Worm (Caenorhabditis elegans) whole organism, L1 larva: Measurements from ENCODE around the gene klp-19.

Experiments used
- F16B12.6 ChIP-seq: fragments of 150-350 bp; optimal IDR thresholded peaks from 2 replicates; lab custom pipeline; 2014; ENCODE audit warnings: missing biosample characterization, missing genetic modification characterization
- Y116A8C.19 ChIP-seq: sonication (generic microtip); optimal IDR thresholded peaks from 2 replicates; lab custom pipeline; 2016; ENCODE audit warnings: missing compliant biosample characterization, missing genetic modification characterization, borderline replicate concordance
- ceh-88 ChIP-seq: fragments of 200-800 bp; sonication (Bioruptor generic); IDR thresholded peaks from 2 replicates; pipeline ENCODE4 v1.3.6; 2022; ENCODE audit warnings: missing genetic modification characterization, missing compliant biosample characterization
- ceh-90 ChIP-seq: sonication (generic microtip); optimal IDR thresholded peaks from 2 replicates; lab custom pipeline; 2016; ENCODE audit warnings: missing genetic modification characterization, missing compliant biosample characterization
- dpl-1 ChIP-seq, 3 experiments: fragments of 150-350 bp in 2 of 3; sonication (generic microtip) in 1 of 3; optimal IDR thresholded peaks; 2 replicates each; lab custom pipeline; 2014 to 2017; ENCODE audit warnings: missing biosample characterization in 3 of 3, missing genetic modification characterization in 3 of 3, missing genetic modification reagents in 3 of 3
- efl-1 ChIP-seq, 4 experiments: fragments of 150-350 bp; optimal IDR thresholded peaks in 3 of 4; peaks in 1 of 4; 1 replicate in 1 of 4; 2 replicates in 3 of 4; lab custom pipeline; 2014; ENCODE audit warnings: missing biosample characterization in 2 of 4, missing genetic modification characterization in 2 of 4, missing genetic modification reagents in 2 of 4
- efl-3 ChIP-seq: fragments of 200-800 bp; sonication (Bioruptor generic); optimal IDR thresholded peaks from 2 replicates; lab custom pipeline; 2018; ENCODE audit warnings: mild to moderate bottlenecking, missing genetic modification characterization, missing compliant biosample characterization
- egl-13 ChIP-seq: sonication (generic microtip); optimal IDR thresholded peaks from 2 replicates; lab custom pipeline; 2016; ENCODE audit warnings: missing genotype, missing genetic modification reagents, missing genetic modification characterization, missing compliant biosample characterization
- elt-2 ChIP-seq: sonication (generic microtip); optimal IDR thresholded peaks from 2 replicates; lab custom pipeline; 2016; ENCODE audit warnings: missing genetic modification characterization, mild to moderate bottlenecking, inconsistent platforms, missing compliant biosample characterization, missing genetic modification reagents
- fkh-8 ChIP-seq: sonication (generic microtip); optimal IDR thresholded peaks from 2 replicates; lab custom pipeline; 2016; ENCODE audit warnings: mild to moderate bottlenecking, missing genetic modification characterization, missing compliant biosample characterization
- grh-1 ChIP-seq: fragments of 200-800 bp; sonication (Bioruptor generic); IDR thresholded peaks from 2 replicates; pipeline ENCODE4 v1.3.6; 2022; ENCODE audit warnings: missing genetic modification reagents, missing genetic modification characterization, missing compliant biosample characterization
- hlh-17 ChIP-seq: fragments of 200-800 bp; sonication (Bioruptor generic); optimal IDR thresholded peaks from 2 replicates; lab custom pipeline; 2018; ENCODE audit warnings: missing genetic modification characterization, mild to moderate bottlenecking, missing compliant biosample characterization, moderate library complexity, borderline replicate concordance
- hpl-2 ChIP-seq: fragments of 150-350 bp; optimal IDR thresholded peaks from 2 replicates; lab custom pipeline; 2014; ENCODE audit warnings: missing biosample characterization, missing genetic modification reagents, missing genetic modification characterization
- jun-1 ChIP-seq: fragments of 150-350 bp; optimal IDR thresholded peaks from 2 replicates; lab custom pipeline; 2014; ENCODE audit warnings: missing biosample characterization, missing genetic modification reagents, missing genetic modification characterization
- lin-14 ChIP-seq: fragments of 200-800 bp; sonication (Bioruptor generic); optimal IDR thresholded peaks from 2 replicates; lab custom pipeline; 2018; ENCODE audit warnings: mild to moderate bottlenecking, missing genetic modification characterization, moderate library complexity, missing compliant biosample characterization
- lin-15B ChIP-seq: fragments of 150-350 bp; sonication (generic microtip); optimal IDR thresholded peaks from 3 replicates; lab custom pipeline; 2014; ENCODE audit warnings: missing biosample characterization, missing genetic modification characterization
- lin-35 ChIP-seq, 2 experiments: fragments of 150-350 bp; optimal IDR thresholded peaks; 2 replicates each; lab custom pipeline; 2014; ENCODE audit warnings: missing biosample characterization in 2 of 2, missing genetic modification characterization in 2 of 2, missing genetic modification reagents in 2 of 2
- mep-1 ChIP-seq: fragments of 150-350 bp; optimal IDR thresholded peaks from 2 replicates; lab custom pipeline; 2014; ENCODE audit warnings: missing biosample characterization, missing genetic modification characterization
- nhr-12 ChIP-seq: sonication (generic microtip); optimal IDR thresholded peaks from 2 replicates; lab custom pipeline; 2017; ENCODE audit warnings: missing biosample characterization, missing genetic modification characterization
- nhr-237 ChIP-seq: fragments of 150-350 bp; optimal IDR thresholded peaks from 2 replicates; lab custom pipeline; 2014; ENCODE audit warnings: missing biosample characterization, missing genetic modification characterization
- nhr-28 ChIP-seq: fragments of 150-350 bp; optimal IDR thresholded peaks from 2 replicates; lab custom pipeline; 2014; ENCODE audit warnings: missing biosample characterization, missing genetic modification characterization
- nhr-71 ChIP-seq: sonication (generic microtip); optimal IDR thresholded peaks from 2 replicates; lab custom pipeline; 2016; ENCODE audit warnings: mild to moderate bottlenecking, missing genetic modification characterization, moderate library complexity, missing compliant biosample characterization
- nhr-85 ChIP-seq: sonication (generic microtip); peaks from one replicate; lab custom pipeline; 2016; ENCODE audit warnings: missing genetic modification characterization, inconsistent platforms, missing compliant biosample characterization
- pax-3 ChIP-seq: fragments of 200-800 bp; sonication (Bioruptor generic); optimal IDR thresholded peaks from 2 replicates; lab custom pipeline; 2018; ENCODE audit warnings: mild to moderate bottlenecking, missing genetic modification characterization, moderate library complexity, missing compliant biosample characterization
- skn-1 ChIP-seq: fragments of 150-350 bp; optimal IDR thresholded peaks from 2 replicates; lab custom pipeline; 2014; ENCODE audit warnings: missing biosample characterization, missing genetic modification characterization
- snpc-4 ChIP-seq: fragments of 150-350 bp; optimal IDR thresholded peaks from 2 replicates; lab custom pipeline; 2014; ENCODE audit warnings: missing biosample characterization, missing genetic modification characterization
- snu-23 ChIP-seq: sonication (generic microtip); optimal IDR thresholded peaks from 2 replicates; lab custom pipeline; 2016; ENCODE audit warnings: missing genetic modification characterization, missing compliant biosample characterization
- sup-37 ChIP-seq: fragments of 200-800 bp; sonication (Bioruptor generic); optimal IDR thresholded peaks from 2 replicates; lab custom pipeline; 2018; ENCODE audit warnings: mild to moderate bottlenecking, missing genetic modification characterization, missing compliant biosample characterization
- tbx-2 ChIP-seq: sonication (generic microtip); optimal IDR thresholded peaks from 2 replicates; lab custom pipeline; 2016; ENCODE audit warnings: missing genetic modification characterization, missing compliant biosample characterization
- tlp-1 ChIP-seq: fragments of 150-350 bp; optimal IDR thresholded peaks from 2 replicates; lab custom pipeline; 2014; ENCODE audit warnings: missing biosample characterization, missing genetic modification characterization
- unc-62 ChIP-seq: fragments of 150-350 bp; optimal IDR thresholded peaks from 2 replicates; lab custom pipeline; 2014; ENCODE audit warnings: missing biosample characterization, missing genetic modification reagents, missing genetic modification characterization
- unc-86 ChIP-seq: sonication (generic microtip); optimal IDR thresholded peaks from 2 replicates; lab custom pipeline; 2016; ENCODE audit warnings: missing genetic modification characterization, missing compliant biosample characterization
- unc-98 ChIP-seq: fragments of 200-800 bp; sonication (Bioruptor generic); IDR thresholded peaks from 2 replicates; pipeline ENCODE4 v1.3.6; 2022; ENCODE audit warnings: missing genetic modification characterization, missing compliant biosample characterization
- xbp-1 ChIP-seq: sonication (generic microtip); optimal IDR thresholded peaks from 2 replicates; lab custom pipeline; 2016; ENCODE audit warnings: missing genetic modification characterization, missing compliant biosample characterization
- zag-1 ChIP-seq: fragments of 150-350 bp; optimal IDR thresholded peaks from 2 replicates; lab custom pipeline; 2014; ENCODE audit warnings: missing biosample characterization, missing genetic modification characterization

The klp-19 gene

ce11 chrIII:13322578-13322977 is 15.5 kb upstream of the klp-19 start, which contains the start of gene F53A2.11:
Gene F53A2.11 (minus strand): TSS chrIII:13322678.
- TF ChIP-seq dpl-1 (GFP tag; optimal IDR thresholded peaks at IDR 0.05; lab: Kevin White, UChicago), result no peak
- TF ChIP-seq skn-1 (tag; lab: Kevin White, UChicago), result no peak
- no peak for TF ChIP-seq jun-1
- no peak for TF ChIP-seq snpc-4 (tag; lab: Kevin White, UChicago)
- TF ChIP-seq sup-37 (GFP tag; lab: Kevin White, UChicago), result no peak
- TF ChIP-seq tbx-2, result no peak
- TF ChIP-seq efl-3 (GFP tag; lab: Kevin White, UChicago), result no peak
- no peak for TF ChIP-seq tlp-1 (tag; lab: Kevin White, UChicago)
- TF ChIP-seq xbp-1 (tag; lab: Kevin White, UChicago), result no peak
- TF ChIP-seq egl-13 (tag; lab: Kevin White, UChicago), result no peak
- TF ChIP-seq unc-98 (GFP tag; lab: Robert Waterston, UW), result no peak
- no peak for TF ChIP-seq F16B12.6
- no peak for TF ChIP-seq lin-15B
- no peak for TF ChIP-seq Y116A8C.19 (tag; lab: Kevin White, UChicago)
- no peak for TF ChIP-seq nhr-237 (tag; lab: Kevin White, UChicago)
- no peak for TF ChIP-seq elt-2
- TF ChIP-seq nhr-71 (tag; lab: Kevin White, UChicago), result no peak
- TF ChIP-seq grh-1 (GFP tag; lab: Robert Waterston, UW), result no peak

DNA sequence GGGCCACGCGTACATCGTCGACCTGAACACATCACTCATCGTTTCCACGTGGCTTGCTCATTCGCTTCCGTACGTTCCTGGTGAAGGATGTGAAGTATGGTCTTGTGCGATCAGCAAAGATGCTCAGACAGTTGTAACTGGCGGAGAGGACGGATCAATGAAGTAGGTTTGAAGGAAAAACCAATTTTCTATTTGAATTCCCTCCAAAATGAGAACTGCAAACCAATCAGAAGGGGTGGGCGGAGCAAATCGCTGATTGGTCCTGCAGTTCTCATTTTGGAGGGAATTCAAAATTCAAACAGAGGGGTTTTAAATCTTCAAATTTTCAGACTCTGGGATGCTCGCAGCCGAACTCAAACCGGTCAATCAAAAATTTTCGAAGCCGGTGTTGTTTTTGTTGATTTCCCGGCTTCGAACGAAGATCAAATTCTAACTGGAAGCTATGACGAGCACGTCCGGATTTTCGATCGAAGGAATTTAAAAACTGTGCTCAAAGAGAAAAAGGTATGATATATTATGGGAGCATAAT is 10.4 kb upstream of the klp-19 start:
- TF ChIP-seq nhr-12, result no peak
- TF ChIP-seq efl-1 (optimal IDR thresholded peaks at IDR 0.05; lab: Kevin White, UChicago), result no peak
- TF ChIP-seq efl-1 (GFP tag; optimal IDR thresholded peaks at IDR 0.05 in 1 of 2; lab: Kevin White, UChicago), result peak; percentile 37 to 58
- TF ChIP-seq, all 84 proteins: peak for 1

DNA sequence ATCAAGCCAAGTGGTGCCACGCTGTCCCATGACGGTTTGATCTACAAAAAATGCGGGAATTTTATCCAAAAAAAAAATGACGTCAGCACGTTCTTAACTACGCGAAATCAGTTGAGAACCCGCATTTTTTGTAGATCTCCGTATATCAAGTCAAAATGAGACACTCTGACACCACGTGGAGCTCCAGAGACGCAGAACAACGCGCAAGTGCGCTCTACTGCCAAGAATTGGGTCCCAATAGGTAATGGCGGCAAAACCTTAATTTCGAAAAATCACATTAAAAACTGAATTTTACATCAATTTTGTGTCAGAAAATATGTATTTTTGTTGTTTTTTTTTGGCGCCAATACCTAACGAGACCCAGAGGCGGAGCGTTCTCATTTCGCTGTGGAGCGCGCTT is 9.9 kb upstream of the klp-19 start:
- TF ChIP-seq nhr-237 (tag; lab: Kevin White, UChicago) (no peak), snu-23 (GFP tag; lab: Kevin White, UChicago) (no peak), ceh-90 (tag; lab: Kevin White, UChicago) (no peak), hlh-17 (no peak), tbx-2 (no peak), efl-1 (optimal IDR thresholded peaks at IDR 0.05; lab: Kevin White, UChicago) (peak; percentile 61 to 88), efl-1 (GFP tag; optimal IDR thresholded peaks at IDR 0.05 in 1 of 2; lab: Kevin White, UChicago) (peak; percentile 34 to 66), egl-13 (tag; lab: Kevin White, UChicago) (no peak), unc-86 (tag; lab: Kevin White, UChicago) (no peak), lin-14 (GFP tag; lab: Kevin White, UChicago) (no peak), fkh-8 (tag; lab: Kevin White, UChicago) (no peak), lin-35 (GFP tag; optimal IDR thresholded peaks at IDR 0.05; lab: Kevin White, UChicago) (peak; percentile 17 to 48), nhr-71 (tag; lab: Kevin White, UChicago) (no peak), nhr-28 (tag; lab: Kevin White, UChicago) (no peak), nhr-85 (no peak), mep-1 (tag; lab: Kevin White, UChicago) (no peak), dpl-1 (GFP tag; optimal IDR thresholded peaks at IDR 0.05; lab: Kevin White, UChicago) (peak in 2 of 3 experiments; percentile 8 to 57), pax-3 (tag; lab: Kevin White, UChicago) (no peak), sup-37 (GFP tag; lab: Kevin White, UChicago) (no peak), zag-1 (tag; lab: Kevin White, UChicago) (no peak), hpl-2 (GFP tag; lab: Kevin White, UChicago) (no peak), jun-1 (no peak)

ce11 chrIII:13315071-13315470 is 8.0 kb upstream of the klp-19 start, which contains the start of gene dph-7:
Gene dph-7 (plus strand): TSS chrIII:13315123.
- no peak for TF ChIP-seq ceh-88 (GFP tag; lab: Robert Waterston, UW)
- no peak for TF ChIP-seq efl-1 (optimal IDR thresholded peaks at IDR 0.05; lab: Kevin White, UChicago)
- TF ChIP-seq efl-1 (GFP tag; optimal IDR thresholded peaks at IDR 0.05 in 1 of 2; lab: Kevin White, UChicago), result peak in 1 of 2 experiments; percentile 72
- no peak for TF ChIP-seq zag-1 (tag; lab: Kevin White, UChicago)
- no peak for TF ChIP-seq unc-62 (GFP tag; lab: Kevin White, UChicago)
